Worm (Caenorhabditis elegans) whole organism, early embryonic: ENCODE results near the gene glt-3.

Experiments
- F13C5.2 ChIP-seq: sonication (generic microtip); optimal IDR thresholded peaks from 2 replicates; lab custom pipeline; 2017; ENCODE audit warnings: mild to moderate bottlenecking, missing genetic modification characterization, inconsistent platforms, missing compliant biosample characterization
- ama-1 ChIP-seq: fragments of 150-350 bp; optimal IDR thresholded peaks from 2 replicates; lab custom pipeline; 2014
- ets-7 ChIP-seq: sonication (generic microtip); optimal IDR thresholded peaks from 2 replicates; lab custom pipeline; 2016; ENCODE audit warnings: missing genotype, missing genetic modification characterization, missing compliant biosample characterization

DNA sequence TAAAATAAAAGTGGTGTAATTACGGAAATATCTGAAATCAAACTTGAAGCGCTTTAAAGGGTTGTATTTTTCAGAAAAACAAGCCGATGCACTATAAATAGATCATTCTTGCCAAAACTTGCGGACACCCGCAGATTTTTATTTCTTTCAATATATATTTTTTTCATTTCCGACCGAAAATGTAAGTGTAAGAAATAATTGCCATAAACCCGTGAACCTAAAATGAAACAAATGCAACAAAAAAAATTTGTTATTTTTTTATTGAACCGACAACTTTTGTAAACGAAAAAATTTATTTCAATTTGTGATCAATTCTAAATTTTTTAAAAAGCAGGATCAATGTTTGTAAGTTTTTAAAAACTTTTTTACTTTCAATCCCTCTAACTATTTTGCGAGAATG is 49.2 kb upstream of the glt-3 start, which contains the start of gene W01B6.6:
- TF ChIP-seq ets-7 (tag; lab: Kevin White, UChicago), result no peak
- no peak for TF ChIP-seq ama-1 (lab: Kevin White, UChicago)
- no peak for TF ChIP-seq F13C5.2
